Worm (Caenorhabditis elegans): ENCODE measurements around the gene ptrg-1.
A peak's percentile ranks its signal among the peaks of the same experiment; 100 is the strongest.

The ptrg-1 gene

ce11 chrIV:10194345-10194744 lies at the start of gene ptrg-1:
Gene ptrg-1 (minus strand): TSS chrIV:10194445.
- TF ChIP-seq W03F9.2 (tag; optimal IDR thresholded peaks at IDR 0.05) (no peak), dao-5 (tag; optimal IDR thresholded peaks at IDR 0.05) (no peak)

- TF ChIP-seq dao-5 (tag; optimal IDR thresholded peaks at IDR 0.05): no peak
- TF ChIP-seq W03F9.2 (tag; optimal IDR thresholded peaks at IDR 0.05): no peak
- no peak for TF ChIP-seq him-1 (tag; optimal IDR thresholded peaks at IDR 0.05)
Measured at ce11 chrIV:10243276-10243675, 49.0 kb upstream of the ptrg-1 start, which contains the start of gene tkt-1. Gene tkt-1 (plus strand): TSS chrIV:10243612.

- TF ChIP-seq dao-5 (tag; optimal IDR thresholded peaks at IDR 0.05) (no peak), W03F9.2 (tag; optimal IDR thresholded peaks at IDR 0.05) (no peak), him-1 (tag; optimal IDR thresholded peaks at IDR 0.05) (no peak)
Measured at ce11 chrIV:10242458-10243123, 48.3 kb upstream of the ptrg-1 start.

ce11 chrIV:10241659-10242058 lies 47.4 kb upstream of the ptrg-1 start, which contains the start of gene lipl-7:
Gene lipl-7 (minus strand): TSS chrIV:10241823.
- TF ChIP-seq W03F9.2 (tag; optimal IDR thresholded peaks at IDR 0.05) (no peak), dao-5 (tag; optimal IDR thresholded peaks at IDR 0.05) (no peak), him-1 (tag; optimal IDR thresholded peaks at IDR 0.05) (no peak)

- TF ChIP-seq W03F9.2 (tag; optimal IDR thresholded peaks at IDR 0.05) (no peak), him-1 (tag; optimal IDR thresholded peaks at IDR 0.05) (no peak), dao-5 (tag; optimal IDR thresholded peaks at IDR 0.05) (no peak)
Measured at ce11 chrIV:10239045-10239444, 44.8 kb upstream of the ptrg-1 start, which contains the start of gene ech-8. Gene ech-8 (minus strand): TSS chrIV:10239176.

ce11 chrIV:10236106-10236505 lies 41.9 kb upstream of the ptrg-1 start:
- TF ChIP-seq dao-5 (tag; optimal IDR thresholded peaks at IDR 0.05) (no peak), him-1 (tag; optimal IDR thresholded peaks at IDR 0.05) (no peak), W03F9.2 (tag; optimal IDR thresholded peaks at IDR 0.05) (no peak)

- no peak for TF ChIP-seq him-1 (tag; optimal IDR thresholded peaks at IDR 0.05)
- no peak for TF ChIP-seq W03F9.2 (tag; optimal IDR thresholded peaks at IDR 0.05)
- no peak for TF ChIP-seq dao-5 (tag; optimal IDR thresholded peaks at IDR 0.05)
Measured at ce11 chrIV:10235279-10235829, 41.1 kb upstream of the ptrg-1 start, which contains the start of gene ech-9. Gene ech-9 (minus strand): TSS chrIV:10235329.

- TF ChIP-seq W03F9.2 (tag; optimal IDR thresholded peaks at IDR 0.05): no peak
- TF ChIP-seq him-1 (tag; optimal IDR thresholded peaks at IDR 0.05): no peak
- no peak for TF ChIP-seq dao-5 (tag; optimal IDR thresholded peaks at IDR 0.05)
Measured at ce11 chrIV:10232456-10232855, 38.2 kb upstream of the ptrg-1 start, which contains the start of gene F01G10.4. Gene F01G10.4 (minus strand): TSS chrIV:10232556.

- no peak for TF ChIP-seq dao-5 (tag; optimal IDR thresholded peaks at IDR 0.05)
- TF ChIP-seq him-1 (tag; optimal IDR thresholded peaks at IDR 0.05): no peak
- TF ChIP-seq W03F9.2 (tag; optimal IDR thresholded peaks at IDR 0.05): no peak
Measured at ce11 chrIV:10230971-10231370, 36.7 kb upstream of the ptrg-1 start, which contains the start of gene F01G10.5. Gene F01G10.5 (minus strand): TSS chrIV:10231071.

- TF ChIP-seq W03F9.2 (tag; optimal IDR thresholded peaks at IDR 0.05) (no peak), him-1 (tag; optimal IDR thresholded peaks at IDR 0.05) (no peak), dao-5 (tag; optimal IDR thresholded peaks at IDR 0.05) (no peak)
Measured at ce11 chrIV:10227534-10227933, 33.3 kb upstream of the ptrg-1 start, which contains the start of gene F01G10.6. Gene F01G10.6 (minus strand): TSS chrIV:10227634.

- TF ChIP-seq him-1 (tag; optimal IDR thresholded peaks at IDR 0.05): no peak
- no peak for TF ChIP-seq dao-5 (tag; optimal IDR thresholded peaks at IDR 0.05)
- TF ChIP-seq W03F9.2 (tag; optimal IDR thresholded peaks at IDR 0.05): no peak
Measured at ce11 chrIV:10223723-10224122, 29.5 kb upstream of the ptrg-1 start, which contains the start of gene nas-12. Gene nas-12 (plus strand): TSS chrIV:10224023.

ce11 chrIV:10222122-10222589 lies 27.9 kb upstream of the ptrg-1 start, which contains the start of gene C24F3.2:
Gene C24F3.2 (plus strand): TSS chrIV:10222539.
- no peak for TF ChIP-seq dao-5 (tag; optimal IDR thresholded peaks at IDR 0.05)
- TF ChIP-seq him-1 (tag; optimal IDR thresholded peaks at IDR 0.05): peak; percentile 7

ce11 chrIV:10221187-10221586 lies 26.9 kb upstream of the ptrg-1 start, which contains the start of gene tram-1:
Gene tram-1 (minus strand): TSS chrIV:10221287.
- no peak for TF ChIP-seq W03F9.2 (tag; optimal IDR thresholded peaks at IDR 0.05)
- TF ChIP-seq dao-5 (tag; optimal IDR thresholded peaks at IDR 0.05): no peak
- TF ChIP-seq him-1 (tag; optimal IDR thresholded peaks at IDR 0.05): no peak

- TF ChIP-seq him-1 (tag; optimal IDR thresholded peaks at IDR 0.05): no peak
- no peak for TF ChIP-seq W03F9.2 (tag; optimal IDR thresholded peaks at IDR 0.05)
- no peak for TF ChIP-seq dao-5 (tag; optimal IDR thresholded peaks at IDR 0.05)
Measured at ce11 chrIV:10219208-10219607, 25.0 kb upstream of the ptrg-1 start, which contains the start of gene qns-1. Gene qns-1 (minus strand): TSS chrIV:10219308.
